Fruit fly (Drosophila melanogaster) S2 (cell line): ENCODE data around the gene CG7083.

Experiments used
- CG8478 ChIP-seq: fragments of >200 bp; optimal IDR thresholded peaks from 2 replicates; lab custom pipeline; 2018
- CTCF ChIP-seq, 2 experiments: fragments of >200 bp; optimal IDR thresholded peaks; 2 replicates each; lab custom pipeline; 2018

- TF ChIP-seq CG8478 (lab: Kevin White, UChicago) (no peak), CTCF (optimal IDR thresholded peaks at IDR 0.05; lab: Kevin White, UChicago) (no peak)
Measured at dm6 chr3L:8328283-8328682, 12.3 kb upstream of the CG7083 start, which contains the start of gene CG34462.
